Fruit fly (Drosophila melanogaster) whole organism, prepupa: ENCODE data around the gene CG32568.

Source experiments
- CG10631 ChIP-seq: fragments of 200-800 bp; sonication (Bioruptor generic); optimal IDR thresholded peaks from 2 replicates; lab custom pipeline; 2016; ENCODE audit warnings: missing biosample characterization, missing genetic modification characterization
- CG10669 ChIP-seq: fragments of 200-800 bp; sonication (Bioruptor generic); optimal IDR thresholded peaks from 3 replicates; lab custom pipeline; 2018; ENCODE audit warnings: missing biosample characterization, mild to moderate bottlenecking, missing genetic modification characterization, moderate library complexity
- CG11902 ChIP-seq: fragments of 200-800 bp; sonication (Bioruptor generic); optimal IDR thresholded peaks from 3 replicates; lab custom pipeline; 2016; ENCODE audit warnings: missing biosample characterization, missing genetic modification characterization
- CG15336 ChIP-seq: fragments of 200-800 bp; sonication (Bioruptor generic); IDR thresholded peaks from 2 replicates; pipeline ENCODE4 v1.3.6; 2022; ENCODE audit warnings: missing biosample characterization, missing genetic modification characterization
- CG3032 ChIP-seq: fragments of 200-800 bp; optimal IDR thresholded peaks from 2 replicates; lab custom pipeline; 2019; ENCODE audit warnings: missing biosample characterization, mild to moderate bottlenecking, missing genetic modification characterization, moderate library complexity
- CG32006 ChIP-seq: fragments of 200-800 bp; sonication (Bioruptor generic); optimal IDR thresholded peaks from 3 replicates; lab custom pipeline; 2017; ENCODE audit warnings: missing biosample characterization, mild to moderate bottlenecking, missing genetic modification characterization
- CG34406 ChIP-seq: fragments of 200-800 bp; sonication (Bioruptor generic); optimal IDR thresholded peaks from 3 replicates; lab custom pipeline; 2016; ENCODE audit warnings: missing biosample characterization, missing genetic modification characterization
- CG3919 ChIP-seq: fragments of 200-800 bp; sonication (Bioruptor generic); optimal IDR thresholded peaks from 3 replicates; lab custom pipeline; 2016; ENCODE audit warnings: missing biosample characterization, missing genetic modification characterization
- CG4318 ChIP-seq: fragments of 200-800 bp; sonication (Bioruptor generic); optimal IDR thresholded peaks from 3 replicates; lab custom pipeline; 2017; ENCODE audit warnings: missing biosample characterization, mild to moderate bottlenecking, missing genetic modification characterization
- CG6792 ChIP-seq: fragments of 200-800 bp; sonication (Bioruptor generic); optimal IDR thresholded peaks from 3 replicates; lab custom pipeline; 2016; ENCODE audit warnings: missing biosample characterization, missing genetic modification characterization
- CG6808 ChIP-seq: fragments of 200-800 bp; sonication (Bioruptor generic); optimal IDR thresholded peaks from 3 replicates; lab custom pipeline; 2017; ENCODE audit warnings: missing biosample characterization, missing genetic modification characterization, mild to moderate bottlenecking, moderate library complexity, missing genetic modification reagents
- CG6854 ChIP-seq: fragments of 200-800 bp; sonication (Bioruptor generic); optimal IDR thresholded peaks from 2 replicates; lab custom pipeline; 2017; ENCODE audit warnings: missing biosample characterization, mild to moderate bottlenecking, missing genetic modification characterization
- CG7368 ChIP-seq: fragments of 200-800 bp; sonication (Bioruptor generic); optimal IDR thresholded peaks from 3 replicates; lab custom pipeline; 2016; ENCODE audit warnings: missing biosample characterization, missing genetic modification characterization
- CG9139 ChIP-seq: fragments of 200-800 bp; sonication (Bioruptor generic); optimal IDR thresholded peaks from 3 replicates; lab custom pipeline; 2017; ENCODE audit warnings: missing biosample characterization, mild to moderate bottlenecking, missing genetic modification characterization
- Eip75B ChIP-seq: fragments of 200-800 bp; sonication (Bioruptor generic); optimal IDR thresholded peaks from 3 replicates; lab custom pipeline; 2016; ENCODE audit warnings: missing biosample characterization, missing genetic modification characterization
- Eip78C ChIP-seq: fragments of 200-800 bp; sonication (Bioruptor generic); peaks from one replicate; lab custom pipeline; 2016; ENCODE audit warnings: missing biosample characterization, missing genetic modification characterization
- Ets96B ChIP-seq: fragments of 200-800 bp; optimal IDR thresholded peaks from 2 replicates; lab custom pipeline; 2019; ENCODE audit warnings: missing biosample characterization, mild to moderate bottlenecking, missing genetic modification characterization, moderate library complexity
- Hr39 ChIP-seq: fragments of 200-800 bp; sonication (Bioruptor generic); optimal IDR thresholded peaks from 2 replicates; lab custom pipeline; 2016; ENCODE audit warnings: missing biosample characterization, missing genetic modification characterization
- Hr4 ChIP-seq: fragments of 200-800 bp; sonication (Bioruptor generic); optimal IDR thresholded peaks from 3 replicates; lab custom pipeline; 2016; ENCODE audit warnings: missing biosample characterization, missing genetic modification characterization
- Lpt ChIP-seq: fragments of 200-800 bp; sonication (Bioruptor generic); optimal IDR thresholded peaks from 3 replicates; lab custom pipeline; 2016; ENCODE audit warnings: missing biosample characterization, missing genetic modification characterization
- OdsH ChIP-seq: fragments of 200-800 bp; sonication (Bioruptor generic); optimal IDR thresholded peaks from 3 replicates; lab custom pipeline; 2016; ENCODE audit warnings: missing biosample characterization, missing genetic modification characterization
- Smox ChIP-seq: fragments of 200-800 bp; sonication (Bioruptor generic); optimal IDR thresholded peaks from 3 replicates; lab custom pipeline; 2016; ENCODE audit warnings: missing biosample characterization, missing genetic modification characterization
- Sox14 ChIP-seq: fragments of 200-800 bp; sonication (Bioruptor generic); optimal IDR thresholded peaks from 3 replicates; lab custom pipeline; 2016; ENCODE audit warnings: missing biosample characterization, missing genetic modification characterization
- Sox15 ChIP-seq: fragments of 200-800 bp; sonication (Bioruptor generic); optimal IDR thresholded peaks from 3 replicates; lab custom pipeline; 2016; ENCODE audit warnings: missing biosample characterization, missing genetic modification characterization
- achi ChIP-seq: fragments of 200-800 bp; sonication (Bioruptor generic); optimal IDR thresholded peaks from 3 replicates; lab custom pipeline; 2016; ENCODE audit warnings: missing biosample characterization, missing genetic modification characterization
- eg ChIP-seq: fragments of 200-800 bp; sonication (Bioruptor generic); IDR thresholded peaks from 3 replicates; pipeline ENCODE4 v1.3.6; 2022; ENCODE audit warnings: missing biosample characterization, missing genetic modification characterization
- fd59A ChIP-seq: fragments of 200-800 bp; sonication (Bioruptor generic); optimal IDR thresholded peaks from 2 replicates; lab custom pipeline; 2017; ENCODE audit warnings: missing biosample characterization, mild to moderate bottlenecking, missing genetic modification characterization, missing genetic modification reagents
- fd85E ChIP-seq: fragments of 200-800 bp; sonication (Bioruptor generic); optimal IDR thresholded peaks from 3 replicates; lab custom pipeline; 2016; ENCODE audit warnings: missing biosample characterization, missing genetic modification characterization
- fkh ChIP-seq: fragments of 200-800 bp; sonication (Bioruptor generic); optimal IDR thresholded peaks from 3 replicates; lab custom pipeline; 2017; ENCODE audit warnings: missing biosample characterization, mild to moderate bottlenecking, missing genetic modification characterization, moderate library complexity
- salr ChIP-seq, 2 experiments: fragments of 200-800 bp; sonication (Bioruptor generic); optimal IDR thresholded peaks; 3 replicates each; lab custom pipeline; 2016 to 2018; ENCODE audit warnings: missing biosample characterization in 2 of 2, missing genetic modification characterization in 2 of 2, mild to moderate bottlenecking in 1 of 2
- ss ChIP-seq, 2 experiments: fragments of 200-800 bp; sonication (Bioruptor generic); optimal IDR thresholded peaks; 2 replicates in 1 of 2; 3 replicates in 1 of 2; lab custom pipeline; 2017 to 2018; ENCODE audit warnings: mild to moderate bottlenecking in 2 of 2, missing biosample characterization in 2 of 2, missing genetic modification characterization in 2 of 2, moderate library complexity in 1 of 2
- svp ChIP-seq: fragments of 200-800 bp; sonication (Bioruptor generic); peaks from one replicate; lab custom pipeline; 2016; ENCODE audit warnings: missing biosample characterization, missing genetic modification characterization
- topi ChIP-seq: fragments of 200-800 bp; sonication (Bioruptor generic); optimal IDR thresholded peaks from 3 replicates; lab custom pipeline; 2016; ENCODE audit warnings: missing biosample characterization, missing genetic modification characterization
- vri ChIP-seq: fragments of 200-800 bp; sonication (Bioruptor generic); optimal IDR thresholded peaks from 3 replicates; lab custom pipeline; 2016; ENCODE audit warnings: missing biosample characterization, mild to moderate bottlenecking, missing genetic modification characterization

Gene CG32568

DNA sequence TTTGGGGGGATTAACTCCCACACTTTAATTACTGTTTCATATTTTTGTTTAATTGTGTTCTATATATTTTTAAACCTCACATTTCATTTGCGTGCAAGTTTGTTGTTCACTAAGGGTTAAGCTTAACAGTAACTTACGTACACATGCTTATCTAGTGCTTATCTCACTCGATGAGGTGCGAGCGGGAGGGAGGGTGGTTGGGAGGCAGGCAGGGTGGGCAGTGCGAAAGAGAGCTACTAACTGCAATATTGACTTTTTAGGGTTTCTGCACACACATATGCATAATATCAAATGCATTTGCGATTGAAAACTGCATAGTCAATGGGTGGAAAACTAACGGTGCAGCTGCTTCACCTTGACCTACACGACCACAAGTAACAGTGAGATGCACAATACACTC lies 46.2 kb upstream of the CG32568 start:
- TF ChIP-seq topi (GFP tag; lab: Kevin White, UChicago), result no peak
- TF ChIP-seq CG6808 (GFP tag; lab: Kevin White, UChicago), result no peak
- no peak for TF ChIP-seq ss (GFP tag; optimal IDR thresholded peaks at IDR 0.05; lab: Kevin White, UChicago)
- no peak for TF ChIP-seq Smox (GFP tag; lab: Kevin White, UChicago)
- TF ChIP-seq Eip78C, result peak; percentile 53
- no peak for TF ChIP-seq vri (GFP tag; lab: Kevin White, UChicago)
- TF ChIP-seq CG3032 (tag; lab: Kevin White, UChicago), result no peak
- TF ChIP-seq svp (GFP tag; lab: Kevin White, UChicago), result peak; percentile 36
- peak; percentile 31; the same call in 1 of the 3 replicates for TF ChIP-seq eg
- TF ChIP-seq CG6854 (GFP tag; lab: Kevin White, UChicago), result no peak
- TF ChIP-seq Sox15 (GFP tag; lab: Kevin White, UChicago), result no peak
- no peak for TF ChIP-seq CG32006 (GFP tag; lab: Kevin White, UChicago)
- TF ChIP-seq Lpt, result peak; percentile 4
- no peak for TF ChIP-seq CG11902 (GFP tag; lab: Kevin White, UChicago)
- no peak for TF ChIP-seq Hr39 (GFP tag; lab: Kevin White, UChicago)
- no peak for TF ChIP-seq fd59A (GFP tag; lab: Kevin White, UChicago)
- peak; percentile 5 for TF ChIP-seq fkh (GFP tag; lab: Kevin White, UChicago)
- no peak for TF ChIP-seq Sox14
- peak; percentile 19 for TF ChIP-seq achi
- no peak for TF ChIP-seq CG10669 (GFP tag; lab: Kevin White, UChicago)
- no peak for TF ChIP-seq Ets96B (tag; lab: Kevin White, UChicago)

DNA sequence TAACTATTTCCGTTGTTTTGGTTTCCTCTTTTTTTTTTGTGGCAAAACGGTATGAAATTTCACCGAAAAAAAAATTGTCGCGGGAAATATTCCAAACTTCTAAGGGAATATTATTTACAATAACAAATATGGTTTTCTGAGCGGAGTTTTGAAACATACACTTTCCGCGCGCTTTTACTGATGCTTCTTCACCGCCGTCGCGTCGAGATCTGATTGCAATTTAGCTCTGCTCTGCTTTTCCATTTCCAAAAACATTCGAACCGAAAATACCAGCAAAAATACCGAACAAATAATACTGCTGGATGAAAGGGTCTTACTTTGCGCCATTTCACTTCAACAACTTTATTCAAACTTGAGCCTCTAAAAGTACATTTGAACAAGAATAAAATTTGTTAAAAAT lies 45.7 kb upstream of the CG32568 start, which contains the start of gene Septin4:
TSS of gene Septin4 (minus strand) at position 215 of the 400 bp plus-strand sequence.
- no peak for TF ChIP-seq CG4318 (GFP tag; lab: Kevin White, UChicago)
- no peak for TF ChIP-seq OdsH (GFP tag; lab: Kevin White, UChicago)
- no peak for TF ChIP-seq fkh (GFP tag; lab: Kevin White, UChicago)
- peak; percentile 82 for TF ChIP-seq Eip78C

DNA sequence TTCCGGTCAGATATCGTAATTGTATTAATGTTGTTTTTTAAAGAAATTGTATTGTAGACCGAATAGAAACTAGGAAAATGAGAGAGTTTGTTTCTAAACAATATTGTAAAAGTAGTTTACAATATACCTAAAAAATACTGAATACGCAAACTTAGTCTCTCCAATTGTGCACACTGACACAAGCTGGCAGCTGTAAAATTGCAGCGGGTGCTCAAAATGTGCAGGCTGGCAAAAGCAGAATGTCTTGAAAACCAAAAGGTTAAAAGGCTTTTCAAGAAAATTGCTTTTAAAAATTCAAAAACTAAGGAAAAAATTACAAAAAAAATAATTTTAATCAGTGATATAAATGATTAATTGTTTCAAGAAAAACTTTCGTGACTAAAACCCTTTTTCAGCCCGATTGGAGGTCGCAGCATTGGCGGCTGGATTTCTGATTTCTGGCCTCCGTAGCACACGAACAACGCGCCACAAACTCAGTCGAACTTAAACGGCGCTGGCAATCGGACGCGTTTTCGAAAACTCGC lies 45.0 kb upstream of the CG32568 start, which contains the start of gene CG4678:
TSS of gene CG4678 (plus strand) at position 474 of the 524 bp plus-strand sequence.
- TF ChIP-seq Sox15 (GFP tag; lab: Kevin White, UChicago), result no peak
- peak; percentile 72 for TF ChIP-seq svp (GFP tag; lab: Kevin White, UChicago)

DNA sequence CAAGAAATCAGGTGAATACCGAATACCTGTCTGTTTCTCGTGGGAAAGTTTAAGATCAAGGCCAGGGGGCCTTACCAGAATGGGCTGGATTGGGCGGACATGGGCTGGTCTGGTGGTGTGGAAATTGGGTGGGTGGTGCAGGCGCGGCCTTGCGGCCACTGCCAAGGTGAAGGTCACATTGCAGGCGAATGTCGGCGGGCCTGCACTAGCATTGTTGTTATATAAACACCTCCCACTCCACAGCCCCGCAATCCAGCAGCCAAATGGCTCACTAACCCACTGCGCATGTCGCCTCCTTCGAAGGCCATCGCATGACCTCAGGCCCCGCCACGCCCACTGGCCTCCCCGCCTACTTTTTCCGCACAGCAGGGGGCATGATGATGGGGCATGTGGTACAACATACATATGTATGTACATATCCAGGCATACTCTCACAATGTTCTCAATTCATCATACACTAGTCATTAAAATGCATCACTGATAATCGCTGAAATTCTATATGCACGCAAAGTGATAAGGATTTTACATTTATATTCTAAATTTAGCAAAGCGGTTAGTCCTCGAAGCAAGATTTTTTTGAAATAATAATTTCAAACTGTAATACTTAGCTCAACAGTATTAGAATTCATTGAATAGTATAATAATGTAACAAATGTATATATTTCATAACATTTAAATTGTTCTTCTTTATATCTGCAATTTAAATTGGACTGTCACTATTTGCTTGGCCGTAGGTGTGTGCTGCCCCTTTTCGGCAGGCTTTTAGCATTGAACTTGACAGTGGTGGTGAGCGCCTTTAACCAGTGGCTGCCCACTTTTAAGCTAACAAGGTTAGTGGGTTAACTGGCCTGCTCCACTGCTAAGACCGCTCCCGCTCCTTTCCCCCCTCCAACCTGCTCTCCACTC lies 43.8 kb upstream of the CG32568 start:
- peak; percentile 5 for TF ChIP-seq Eip75B
- no peak for TF ChIP-seq CG10631 (GFP tag; lab: Kevin White, UChicago)
- TF ChIP-seq svp (GFP tag; lab: Kevin White, UChicago), result peak; percentile 33
- no peak for TF ChIP-seq CG10669 (GFP tag; lab: Kevin White, UChicago)
- TF ChIP-seq Hr4, result peak; percentile 13
- TF ChIP-seq Sox15 (GFP tag; lab: Kevin White, UChicago), result no peak
- TF ChIP-seq CG7368, result no peak
- TF ChIP-seq fd85E (GFP tag; lab: Kevin White, UChicago), result no peak
- TF ChIP-seq CG3919 (GFP tag; lab: Kevin White, UChicago), result no peak
- no peak for TF ChIP-seq Hr39 (GFP tag; lab: Kevin White, UChicago)
- no peak for TF ChIP-seq CG34406 (GFP tag; lab: Kevin White, UChicago)
- peak; percentile 66 for TF ChIP-seq Eip78C
- TF ChIP-seq CG32006 (GFP tag; lab: Kevin White, UChicago), result peak; percentile 69
- TF ChIP-seq salr (GFP tag; optimal IDR thresholded peaks at IDR 0.05; lab: Kevin White, UChicago), result no peak
- TF ChIP-seq ss (GFP tag; optimal IDR thresholded peaks at IDR 0.05; lab: Kevin White, UChicago), result no peak
- peak; percentile 4 for TF ChIP-seq OdsH (GFP tag; lab: Kevin White, UChicago)
- TF ChIP-seq fkh (GFP tag; lab: Kevin White, UChicago), result no peak
- TF ChIP-seq CG9139 (GFP tag; lab: Kevin White, UChicago), result no peak
- TF ChIP-seq CG6792 (GFP tag; lab: Kevin White, UChicago), result no peak
- TF ChIP-seq CG15336 (GFP tag; lab: Robert Waterston, UW), result peak; percentile 18; the same call in 1 of the 2 replicates
- TF ChIP-seq Lpt, result no peak
- peak; percentile 8 for TF ChIP-seq CG4318 (GFP tag; lab: Kevin White, UChicago)
